Fruit fly (Drosophila melanogaster) whole organism, embryonic: Measurements from ENCODE around the gene ab.

Experiments used
- Atf-2 ChIP-seq: fragments of 200-800 bp; sonication (Bioruptor generic); optimal IDR thresholded peaks from 2 replicates; lab custom pipeline; 2016; ENCODE audit warnings: missing biosample characterization, missing genetic modification characterization
- BtbVII ChIP-seq: fragments of 200-800 bp; sonication (Bioruptor generic); optimal IDR thresholded peaks from 3 replicates; lab custom pipeline; 2017; ENCODE audit warnings: missing biosample characterization, mild to moderate bottlenecking, missing genetic modification characterization
- CG34376 ChIP-seq: fragments of 200-800 bp; sonication (Bioruptor generic); optimal IDR thresholded peaks from 2 replicates; lab custom pipeline; 2018; ENCODE audit warnings: missing biosample characterization, mild to moderate bottlenecking, missing genetic modification characterization
- CG43689 ChIP-seq: fragments of 200-800 bp; sonication (Bioruptor generic); IDR thresholded peaks from 2 replicates; pipeline ENCODE4 v1.3.6; 2022; ENCODE audit warnings: missing biosample characterization, missing genetic modification characterization
- CG8944 ChIP-seq: fragments of 200-800 bp; sonication (Bioruptor generic); optimal IDR thresholded peaks from 3 replicates; lab custom pipeline; 2016; ENCODE audit warnings: missing biosample characterization, missing genetic modification characterization
- CG9876 ChIP-seq: fragments of 200-800 bp; sonication (Bioruptor generic); optimal IDR thresholded peaks from 2 replicates; lab custom pipeline; 2016; ENCODE audit warnings: missing biosample characterization, missing genetic modification characterization
- NC2α ChIP-seq: fragments of 200-800 bp; sonication (Bioruptor generic); optimal IDR thresholded peaks from 2 replicates; lab custom pipeline; 2016; ENCODE audit warnings: missing biosample characterization, missing genetic modification characterization
- gem ChIP-seq: fragments of 200-800 bp; sonication (Bioruptor generic); optimal IDR thresholded peaks from 2 replicates; lab custom pipeline; 2019; ENCODE audit warnings: missing biosample characterization, mild to moderate bottlenecking, missing genetic modification characterization, moderate library complexity
- gfzf ChIP-seq: fragments of 200-800 bp; sonication (Bioruptor generic); optimal IDR thresholded peaks from 2 replicates; lab custom pipeline; 2016; ENCODE audit warnings: missing biosample characterization, mild to moderate bottlenecking, missing genetic modification characterization, moderate library complexity
- luna ChIP-seq: fragments of 200-800 bp; sonication (Bioruptor generic); optimal IDR thresholded peaks from 2 replicates; lab custom pipeline; 2016; ENCODE audit warnings: missing biosample characterization, missing genetic modification characterization
- wek ChIP-seq: fragments of 200-800 bp; sonication (Bioruptor generic); optimal IDR thresholded peaks from 3 replicates; lab custom pipeline; 2018; ENCODE audit warnings: missing biosample characterization, mild to moderate bottlenecking, missing genetic modification characterization, moderate library complexity

- no peak for TF ChIP-seq wek
- TF ChIP-seq CG8944 (GFP tag; lab: Kevin White, UChicago) = no peak
- TF ChIP-seq luna (GFP tag; lab: Kevin White, UChicago) = no peak
- no peak for TF ChIP-seq Atf-2 (GFP tag; lab: Kevin White, UChicago)
- TF ChIP-seq gem = no peak
- TF ChIP-seq BtbVII (GFP tag; lab: Kevin White, UChicago) = no peak
- no peak for TF ChIP-seq CG43689 (GFP tag; lab: Robert Waterston, UW)
- TF ChIP-seq NC2α (GFP tag; lab: Kevin White, UChicago) = no peak
- no peak for TF ChIP-seq CG9876 (GFP tag; lab: Kevin White, UChicago)
- TF ChIP-seq CG34376 (GFP tag; lab: Kevin White, UChicago) = no peak
- no peak for TF ChIP-seq gfzf
Measured at dm6 chr2L:11228909-11229574, 18.6 kb downstream of the ab start.
